Worm (Caenorhabditis elegans): ENCODE data around the gene drd-50.

Gene drd-50

DNA sequence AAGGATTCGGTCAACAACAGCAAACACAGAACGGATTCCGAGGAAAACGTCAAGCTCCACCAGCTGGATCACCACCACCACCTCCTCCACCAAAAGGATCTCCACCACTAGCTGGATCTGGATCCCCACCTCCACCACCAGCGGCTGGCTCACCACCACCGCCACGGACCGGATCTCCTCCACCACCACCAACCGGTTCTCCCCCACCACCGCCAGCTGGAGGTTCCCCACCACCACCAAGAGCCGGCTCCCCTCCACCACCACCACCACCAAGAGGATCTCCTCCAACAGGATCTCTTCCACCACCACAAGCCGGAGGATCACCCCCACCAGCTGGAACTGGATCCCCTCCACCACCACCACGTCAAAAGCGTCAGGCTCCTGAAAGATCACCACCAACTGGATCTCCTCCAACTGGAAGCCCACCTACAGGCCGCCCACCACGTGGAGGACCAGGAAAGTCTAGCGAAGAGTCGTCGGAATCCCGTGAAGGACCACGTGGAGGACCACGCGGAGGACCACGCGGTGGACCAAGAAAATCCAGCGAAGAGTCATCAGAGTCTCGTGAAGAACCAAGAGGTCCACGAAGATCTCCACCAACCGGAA, 40.7 kb upstream of the drd-50 start:
- TF ChIP-seq nhr-28 (tag; optimal IDR thresholded peaks at IDR 0.05), result no peak
- no peak for TF ChIP-seq unc-39 (tag; optimal IDR thresholded peaks at IDR 0.05)
- no peak for TF ChIP-seq nhr-77 (tag; optimal IDR thresholded peaks at IDR 0.05)
- no peak for TF ChIP-seq ama-1 (optimal IDR thresholded peaks at IDR 0.05)
- no peak for TF ChIP-seq ZK546.5 (tag; optimal IDR thresholded peaks at IDR 0.05)
- no peak for TF ChIP-seq ztf-4 (tag; optimal IDR thresholded peaks at IDR 0.05)
- no peak for TF ChIP-seq pha-4 (tag; optimal IDR thresholded peaks at IDR 0.05)
- TF ChIP-seq egl-5 (tag; optimal IDR thresholded peaks at IDR 0.05), result no peak
- no peak for TF ChIP-seq ceh-82 (tag; optimal IDR thresholded peaks at IDR 0.05)
- no peak for TF ChIP-seq nhr-23 (tag; optimal IDR thresholded peaks at IDR 0.05)
- TF ChIP-seq snpc-4 (tag; optimal IDR thresholded peaks at IDR 0.05), result no peak
- TF ChIP-seq ceh-16 (tag; optimal IDR thresholded peaks at IDR 0.05), result no peak
- TF ChIP-seq sea-2 (GFP tag; optimal IDR thresholded peaks at IDR 0.05), result no peak
- no peak for TF ChIP-seq jun-1 (tag; optimal IDR thresholded peaks at IDR 0.05)
- no peak for TF ChIP-seq elt-3 (tag; optimal IDR thresholded peaks at IDR 0.05)
- TF ChIP-seq pqm-1 (tag; optimal IDR thresholded peaks at IDR 0.05), result no peak
- TF ChIP-seq aly-2 (tag; optimal IDR thresholded peaks at IDR 0.05), result no peak

DNA sequence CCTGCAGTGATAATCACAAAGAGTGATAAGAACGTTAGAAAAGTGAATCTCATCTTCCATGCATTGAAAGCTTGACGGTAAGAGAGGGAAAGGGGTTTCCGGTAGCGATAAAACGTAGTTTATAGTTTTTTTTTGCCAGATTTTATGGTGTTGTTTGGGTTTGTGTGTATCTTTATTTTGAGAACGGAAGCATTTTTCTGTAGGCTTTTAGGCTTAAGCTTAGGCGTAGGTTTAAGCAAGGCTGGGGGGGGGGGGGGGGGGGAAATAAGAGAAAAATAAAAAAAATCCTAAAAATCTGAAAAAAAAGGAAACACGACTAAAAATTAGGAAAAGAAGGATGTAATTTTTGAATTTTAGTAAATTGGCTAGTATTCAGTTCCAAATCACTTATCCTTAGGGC, 38.6 kb upstream of the drd-50 start, which contains the start of gene C35B1.8:
C35B1.8 (minus strand) TSS at position 101 of the 400 bp plus-strand sequence.
- TF ChIP-seq egl-5 (tag; optimal IDR thresholded peaks at IDR 0.05) (no peak), pqm-1 (tag; optimal IDR thresholded peaks at IDR 0.05) (no peak), ztf-4 (tag; optimal IDR thresholded peaks at IDR 0.05) (no peak), nhr-25 (tag; optimal IDR thresholded peaks at IDR 0.05) (no peak), elt-3 (tag; optimal IDR thresholded peaks at IDR 0.05) (no peak), ama-1 (optimal IDR thresholded peaks at IDR 0.05) (no peak), unc-39 (tag; optimal IDR thresholded peaks at IDR 0.05) (no peak), R02D3.7 (tag; optimal IDR thresholded peaks at IDR 0.05) (no peak), nhr-67 (tag; optimal IDR thresholded peaks at IDR 0.05) (no peak), nhr-12 (tag; optimal IDR thresholded peaks at IDR 0.05) (no peak), jun-1 (tag; optimal IDR thresholded peaks at IDR 0.05) (no peak), zag-1 (tag; optimal IDR thresholded peaks at IDR 0.05) (no peak), lin-39 (tag; optimal IDR thresholded peaks at IDR 0.05) (no peak), lin-15B (tag; optimal IDR thresholded peaks at IDR 0.05) (no peak), elt-2 (tag; optimal IDR thresholded peaks at IDR 0.05) (no peak), nhr-43 (tag; optimal IDR thresholded peaks at IDR 0.05; ENCODE audit: poor library complexity, severe bottlenecking) (no peak), nfya-1 (tag; optimal IDR thresholded peaks at IDR 0.05; ENCODE audit: insufficient read depth) (no peak), nhr-76 (tag; optimal IDR thresholded peaks at IDR 0.05) (no peak), nhr-28 (tag; optimal IDR thresholded peaks at IDR 0.05) (no peak)

ce11 chrIV:4079514-4079913, 38.0 kb upstream of the drd-50 start, which contains the start of gene C35B1.4:
Gene C35B1.4 (plus strand): TSS chrIV:4079814.
- TF ChIP-seq pha-4 (tag; optimal IDR thresholded peaks at IDR 0.05) (no peak), lin-39 (tag; optimal IDR thresholded peaks at IDR 0.05) (no peak), nhr-12 (tag; optimal IDR thresholded peaks at IDR 0.05) (no peak), ztf-11 (tag; optimal IDR thresholded peaks at IDR 0.05) (no peak), unc-62 (GFP tag; optimal IDR thresholded peaks at IDR 0.05) (no peak), pqm-1 (tag; optimal IDR thresholded peaks at IDR 0.05) (no peak), snpc-4 (tag; optimal IDR thresholded peaks at IDR 0.05) (no peak), R02D3.7 (tag; optimal IDR thresholded peaks at IDR 0.05) (no peak), nhr-67 (tag; optimal IDR thresholded peaks at IDR 0.05) (no peak), sea-2 (GFP tag; optimal IDR thresholded peaks at IDR 0.05) (no peak), zag-1 (tag; optimal IDR thresholded peaks at IDR 0.05) (no peak), jun-1 (tag; optimal IDR thresholded peaks at IDR 0.05) (no peak), hmg-11 (tag; optimal IDR thresholded peaks at IDR 0.05) (no peak), mdl-1 (tag; optimal IDR thresholded peaks at IDR 0.05) (no peak), elt-1 (tag; optimal IDR thresholded peaks at IDR 0.05) (no peak), nhr-25 (tag; optimal IDR thresholded peaks at IDR 0.05) (no peak), daf-12 (tag; optimal IDR thresholded peaks at IDR 0.05) (no peak)

DNA sequence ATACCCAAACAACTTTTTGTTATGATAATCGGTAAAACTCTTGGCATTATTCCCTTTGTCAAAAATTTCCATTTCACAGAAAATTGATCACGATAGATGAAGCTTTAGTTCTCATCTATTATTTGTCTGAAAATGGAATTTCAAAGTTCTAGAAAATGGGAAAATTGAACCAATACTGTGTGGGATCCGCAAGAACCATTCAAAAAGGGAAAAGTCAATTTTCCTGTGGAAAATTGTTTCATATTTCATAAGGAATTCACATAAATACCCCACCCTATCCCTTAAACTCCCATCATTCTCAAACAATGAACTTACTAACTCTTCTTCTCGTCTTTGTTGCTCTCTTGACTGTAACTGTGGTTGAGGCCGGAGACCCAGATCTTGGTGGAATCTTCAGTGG, 36.7 kb upstream of the drd-50 start, which contains the start of the genes C35B1.9 and C35B1.3:
C35B1.9 (minus strand) TSS at position 101 of the 400 bp plus-strand sequence.
C35B1.3 (plus strand) TSS at position 306 of the 400 bp plus-strand sequence.
- TF ChIP-seq R02D3.7 (tag; optimal IDR thresholded peaks at IDR 0.05), result no peak
- no peak for TF ChIP-seq nhr-76 (tag; optimal IDR thresholded peaks at IDR 0.05)
- TF ChIP-seq elt-3 (tag; optimal IDR thresholded peaks at IDR 0.05), result no peak
- TF ChIP-seq ceh-28 (tag; optimal IDR thresholded peaks at IDR 0.05), result no peak
- TF ChIP-seq fkh-10 (GFP tag; optimal IDR thresholded peaks at IDR 0.05), result no peak
- no peak for TF ChIP-seq nhr-67 (tag; optimal IDR thresholded peaks at IDR 0.05)
- no peak for TF ChIP-seq mml-1 (tag; optimal IDR thresholded peaks at IDR 0.05)
- TF ChIP-seq egl-5 (tag; optimal IDR thresholded peaks at IDR 0.05), result no peak
- TF ChIP-seq mdl-1 (tag; optimal IDR thresholded peaks at IDR 0.05), result no peak
- no peak for TF ChIP-seq ceh-16 (tag; optimal IDR thresholded peaks at IDR 0.05)
